Worm (Caenorhabditis elegans) whole organism, L4 larva: ENCODE measurements around the gene tag-153.

Experiments
- F44E2.7 ChIP-seq: fragments of 200-800 bp; sonication (Bioruptor generic); IDR thresholded peaks from 2 replicates; pipeline ENCODE4 v2.1.2; 2022; ENCODE audit warnings: missing genetic modification characterization, missing compliant biosample characterization
- T20F7.1 ChIP-seq: fragments of 200-800 bp; sonication (Bioruptor generic); optimal IDR thresholded peaks from 2 replicates; lab custom pipeline; 2018; ENCODE audit warnings: mild to moderate bottlenecking, missing genetic modification characterization, missing compliant biosample characterization
- Y105C5A.15 ChIP-seq: fragments of 200-800 bp; sonication (Bioruptor generic); IDR thresholded peaks from 2 replicates; pipeline ENCODE4 v1.3.6; 2022; ENCODE audit warnings: missing genetic modification characterization, missing compliant biosample characterization
- aha-1 ChIP-seq: fragments of 150-350 bp; peaks from one replicate; lab custom pipeline; 2014; ENCODE audit warnings: missing biosample characterization, missing genetic modification characterization
- aly-2 ChIP-seq: sonication (generic microtip); optimal IDR thresholded peaks from 2 replicates; lab custom pipeline; 2018; ENCODE audit warnings: missing biosample characterization, missing genetic modification characterization
- ama-1 ChIP-seq: fragments of 150-350 bp; optimal IDR thresholded peaks from 2 replicates; lab custom pipeline; 2014; ENCODE audit warnings: inconsistent platforms, mixed read lengths
- ceh-20 ChIP-seq: fragments of 200-800 bp; sonication (Bioruptor generic); IDR thresholded peaks from 2 replicates; pipeline ENCODE4 v1.3.6; 2022; ENCODE audit warnings: missing genetic modification reagents, missing genetic modification characterization, missing compliant biosample characterization
- ceh-82 ChIP-seq: sonication (generic microtip); optimal IDR thresholded peaks from 2 replicates; lab custom pipeline; 2017; ENCODE audit warnings: missing biosample characterization, missing genetic modification characterization
- ctbp-1 ChIP-seq: fragments of 200-800 bp; sonication (Bioruptor generic); IDR thresholded peaks from 2 replicates; pipeline ENCODE4 v1.3.6; 2022; ENCODE audit warnings: missing genetic modification reagents, missing genetic modification characterization, missing compliant biosample characterization
- daf-16 ChIP-seq, 3 experiments: sonication (generic microtip); optimal IDR thresholded peaks; 2 replicates each; lab custom pipeline; 2016 to 2017; ENCODE audit warnings: missing genetic modification characterization in 3 of 3, missing genetic modification reagents in 3 of 3, mild to moderate bottlenecking in 2 of 3, missing compliant biosample characterization in 2 of 3, missing biosample characterization in 1 of 3, moderate library complexity in 1 of 3
- dmd-6 ChIP-seq: fragments of 200-800 bp; sonication (Bioruptor generic); IDR thresholded peaks from 2 replicates; pipeline ENCODE4 v1.3.6; 2022; ENCODE audit warnings: missing genetic modification reagents, missing genetic modification characterization, missing compliant biosample characterization
- dmd-8 ChIP-seq: fragments of 200-800 bp; sonication (Bioruptor generic); IDR thresholded peaks from 2 replicates; pipeline ENCODE4 v1.3.6; 2022; ENCODE audit warnings: missing genetic modification characterization, missing compliant biosample characterization
- dve-1 ChIP-seq: sonication (generic microtip); optimal IDR thresholded peaks from 2 replicates; lab custom pipeline; 2017; ENCODE audit warnings: antibody characterized with exemption, mild to moderate bottlenecking, missing genetic modification characterization, missing compliant biosample characterization; ENCODE audit not compliant: insufficient read depth
- egl-27 ChIP-seq: sonication (generic microtip); optimal IDR thresholded peaks from 3 replicates; lab custom pipeline; 2017; ENCODE audit warnings: missing biosample characterization, missing genetic modification reagents, missing genetic modification characterization
- fkh-10 ChIP-seq: fragments of 150-350 bp; optimal IDR thresholded peaks from 2 replicates; lab custom pipeline; 2014; ENCODE audit warnings: missing biosample characterization, missing genetic modification reagents, missing genetic modification characterization
- hif-1 ChIP-seq, 2 experiments: sonication (generic microtip); optimal IDR thresholded peaks; 2 replicates each; lab custom pipeline; 2016 to 2017; ENCODE audit warnings: missing compliant biosample characterization in 2 of 2, missing genetic modification characterization in 2 of 2, missing genetic modification reagents in 2 of 2, missing genotype in 2 of 2, mild to moderate bottlenecking in 1 of 2
- hlh-30 ChIP-seq: sonication (generic microtip); optimal IDR thresholded peaks from 2 replicates; lab custom pipeline; 2017; ENCODE audit warnings: antibody characterized with exemption, mild to moderate bottlenecking, missing genetic modification characterization, missing compliant biosample characterization; ENCODE audit not compliant: insufficient read depth
- jun-1 ChIP-seq: fragments of 150-350 bp; optimal IDR thresholded peaks from 2 replicates; lab custom pipeline; 2014; ENCODE audit warnings: missing biosample characterization, missing genetic modification reagents, missing genetic modification characterization
- lin-15B ChIP-seq: fragments of 150-350 bp; sonication (generic microtip); optimal IDR thresholded peaks from 3 replicates; lab custom pipeline; 2014; ENCODE audit warnings: missing biosample characterization, missing genetic modification characterization
- lin-38 ChIP-seq: fragments of 200-800 bp; sonication (Bioruptor generic); IDR thresholded peaks from 2 replicates; pipeline ENCODE4 v1.3.6; 2022; ENCODE audit warnings: missing genetic modification reagents, missing genetic modification characterization, missing compliant biosample characterization
- madf-5 ChIP-seq, 2 experiments: fragments of 200-800 bp; sonication (Bioruptor generic); IDR thresholded peaks; 2 replicates each; pipeline ENCODE4 v1.3.6; 2022; ENCODE audit warnings: missing compliant biosample characterization in 2 of 2, missing genetic modification characterization in 2 of 2
- mdl-1 ChIP-seq, 2 experiments: fragments of 150-350 bp in 1 of 2; sonication (generic microtip) in 1 of 2; optimal IDR thresholded peaks; 2 replicates each; lab custom pipeline; 2014 to 2017; ENCODE audit warnings: missing biosample characterization in 2 of 2, missing genetic modification characterization in 2 of 2
- mep-1 ChIP-seq: fragments of 150-350 bp; sonication (generic microtip); optimal IDR thresholded peaks from 3 replicates; lab custom pipeline; 2014; ENCODE audit warnings: missing biosample characterization, missing genetic modification characterization
- mes-2 ChIP-seq: sonication (generic microtip); optimal IDR thresholded peaks from 2 replicates; lab custom pipeline; 2016; ENCODE audit warnings: missing genotype, mild to moderate bottlenecking, missing genetic modification characterization, missing compliant biosample characterization; ENCODE audit not compliant: poor library complexity, severe bottlenecking
- nhr-11 ChIP-seq: fragments of 150-350 bp; optimal IDR thresholded peaks from 2 replicates; lab custom pipeline; 2014; ENCODE audit warnings: missing biosample characterization, missing genetic modification characterization
- nhr-28 ChIP-seq: fragments of 150-350 bp; optimal IDR thresholded peaks from 2 replicates; lab custom pipeline; 2014; ENCODE audit warnings: missing biosample characterization, missing genetic modification characterization
- nhr-48 ChIP-seq: sonication (generic microtip); optimal IDR thresholded peaks from 2 replicates; lab custom pipeline; 2016; ENCODE audit warnings: mild to moderate bottlenecking, missing genetic modification characterization, missing compliant biosample characterization
- pha-4 ChIP-seq, 2 experiments: fragments of 150-350 bp in 1 of 2; fragments of 200-800 bp in 1 of 2; sonication (Bioruptor generic) in 1 of 2; IDR thresholded peaks in 1 of 2; optimal IDR thresholded peaks in 1 of 2; 2 replicates each; pipeline versions ENCODE4 v1.3.6 to Lab custom; 2014 to 2022; ENCODE audit warnings: missing genetic modification characterization in 2 of 2, missing genetic modification reagents in 2 of 2, missing biosample characterization in 1 of 2, missing compliant biosample characterization in 1 of 2
- pqm-1 ChIP-seq: sonication (generic microtip); optimal IDR thresholded peaks from 2 replicates; lab custom pipeline; 2017; ENCODE audit warnings: missing biosample characterization, missing genetic modification characterization
- rbr-2 ChIP-seq: sonication (generic microtip); optimal IDR thresholded peaks from 2 replicates; lab custom pipeline; 2016; ENCODE audit warnings: missing genotype, missing genetic modification characterization, missing compliant biosample characterization
- spr-1 ChIP-seq: sonication (generic microtip); optimal IDR thresholded peaks from 2 replicates; lab custom pipeline; 2016; ENCODE audit warnings: mild to moderate bottlenecking, missing genetic modification characterization, missing compliant biosample characterization
- spr-3 ChIP-seq: fragments of 200-800 bp; sonication (Bioruptor generic); optimal IDR thresholded peaks from 2 replicates; lab custom pipeline; 2018; ENCODE audit warnings: mild to moderate bottlenecking, missing genetic modification characterization, missing compliant biosample characterization
- unc-62 ChIP-seq, 3 experiments: fragments of 150-350 bp in 1 of 3; sonication (generic microtip); optimal IDR thresholded peaks in 2 of 3; peaks in 1 of 3; 1 replicate in 1 of 3; 2 replicates in 2 of 3; lab custom pipeline; 2014 to 2017; ENCODE audit warnings: missing biosample characterization in 3 of 3, missing genetic modification characterization in 3 of 3, missing genetic modification reagents in 3 of 3, missing genotype in 1 of 3
- zfp-3 ChIP-seq: fragments of 200-800 bp; sonication (Bioruptor generic); conservative IDR thresholded peaks from 2 replicates; pipeline ENCODE4 v1.3.6; 2022; ENCODE audit warnings: missing genetic modification reagents, missing genetic modification characterization, missing compliant biosample characterization
- ztf-7 ChIP-seq: fragments of 150-350 bp; optimal IDR thresholded peaks from 2 replicates; lab custom pipeline; 2014; ENCODE audit warnings: missing biosample characterization, missing genetic modification characterization

Gene tag-153

ce11 chrV:9329245-9329979 lies 6.5 kb downstream of the tag-153 start:
- TF ChIP-seq daf-16 (GFP tag; optimal IDR thresholded peaks at IDR 0.05; lab: Kevin White, UChicago) (no peak), daf-16 (tag; optimal IDR thresholded peaks at IDR 0.05; lab: Kevin White, UChicago) (peak; percentile 74), spr-3 (GFP tag; lab: Kevin White, UChicago) (no peak), hlh-30 (tag; lab: Kevin White, UChicago) (peak; percentile 8), dmd-8 (GFP tag; lab: Robert Waterston, UW) (no peak), rbr-2 (tag; lab: Kevin White, UChicago) (no peak), fkh-10 (GFP tag; lab: Kevin White, UChicago) (no peak), ama-1 (lab: Kevin White, UChicago) (no peak), nhr-28 (tag; lab: Kevin White, UChicago) (peak; percentile 97), mes-2 (peak; percentile 0), aha-1 (peak; percentile 46)

- TF ChIP-seq nhr-11 = peak; percentile 20
- peak in 1 of 2 experiments; percentile 37 for TF ChIP-seq unc-62 (GFP tag; optimal IDR thresholded peaks at IDR 0.05 in 1 of 2; lab: Kevin White, UChicago)
- TF ChIP-seq unc-62 (tag; optimal IDR thresholded peaks at IDR 0.05; lab: Kevin White, UChicago) = no peak
- peak; percentile 29 for TF ChIP-seq dmd-6 (GFP tag; lab: Robert Waterston, UW)
- TF ChIP-seq pha-4 (GFP tag; IDR thresholded peaks at IDR 0.05; lab: Robert Waterston, UW) = no peak
- TF ChIP-seq pha-4 (tag; optimal IDR thresholded peaks at IDR 0.05; lab: Kevin White, UChicago) = peak; percentile 77
- TF ChIP-seq ctbp-1 (GFP tag; lab: Robert Waterston, UW) = no peak
- no peak for TF ChIP-seq egl-27 (tag; lab: Kevin White, UChicago)
- peak; percentile 95 for TF ChIP-seq aha-1
- peak; percentile 3 for TF ChIP-seq nhr-28 (tag; lab: Kevin White, UChicago)
- TF ChIP-seq daf-16 (GFP tag; optimal IDR thresholded peaks at IDR 0.05; lab: Kevin White, UChicago) = no peak
- TF ChIP-seq daf-16 (tag; optimal IDR thresholded peaks at IDR 0.05; lab: Kevin White, UChicago) = peak; percentile 40
Observed at ce11 chrV:9332611-9333315, 9.9 kb downstream of the tag-153 start.

- no peak for TF ChIP-seq jun-1 (tag; lab: Kevin White, UChicago)
- TF ChIP-seq aha-1 = peak; percentile 82
- TF ChIP-seq nhr-28 (tag; lab: Kevin White, UChicago) = peak; percentile 64
- peak; percentile 13 for TF ChIP-seq mep-1 (tag; lab: Kevin White, UChicago)
- peak; percentile 28 for TF ChIP-seq mes-2
- no peak for TF ChIP-seq daf-16 (GFP tag; optimal IDR thresholded peaks at IDR 0.05; lab: Kevin White, UChicago)
- peak; percentile 34 for TF ChIP-seq daf-16 (tag; optimal IDR thresholded peaks at IDR 0.05; lab: Kevin White, UChicago)
- peak in 1 of 2 experiments; percentile 10 for TF ChIP-seq mdl-1 (tag; optimal IDR thresholded peaks at IDR 0.05; lab: Kevin White, UChicago)
- peak in 1 of 2 experiments; percentile 36 for TF ChIP-seq unc-62 (GFP tag; optimal IDR thresholded peaks at IDR 0.05 in 1 of 2; lab: Kevin White, UChicago)
- no peak for TF ChIP-seq unc-62 (tag; optimal IDR thresholded peaks at IDR 0.05; lab: Kevin White, UChicago)
- TF ChIP-seq Y105C5A.15 (GFP tag; lab: Robert Waterston, UW) = no peak
- TF ChIP-seq dmd-6 (GFP tag; lab: Robert Waterston, UW) = peak; percentile 31; the same call in 1 of the 2 replicates
- peak; percentile 30 for TF ChIP-seq hlh-30 (tag; lab: Kevin White, UChicago)
Observed at ce11 chrV:9333316-9334048, 10.6 kb downstream of the tag-153 start, which contains the start of gene acl-14. TSS of gene acl-14 (minus strand) at chrV:9333631.

DNA sequence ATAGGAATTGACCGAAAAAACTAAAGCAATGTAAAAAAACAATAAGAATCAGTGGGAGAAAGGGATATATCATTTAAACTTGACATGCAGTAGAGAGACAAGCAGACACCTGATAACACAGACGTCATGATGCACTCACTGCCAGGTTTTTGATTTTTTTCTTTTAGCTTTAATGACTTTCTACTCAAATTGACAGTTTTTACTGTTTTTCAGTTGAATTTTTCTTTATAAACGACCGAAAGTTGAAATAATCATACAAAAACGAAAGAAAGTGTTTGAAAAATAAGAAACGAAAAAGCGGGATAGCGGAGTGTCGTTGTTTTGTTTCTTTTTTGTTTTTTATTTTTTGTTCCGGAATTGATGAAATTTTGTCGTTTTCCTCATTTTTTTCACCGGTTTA lies 11.3 kb downstream of the tag-153 start, which contains the start of gene ucp-4:
Gene ucp-4 (plus strand): TSS at position 83 of the 400 bp plus-strand sequence.
- TF ChIP-seq daf-16 (GFP tag; optimal IDR thresholded peaks at IDR 0.05; lab: Kevin White, UChicago) (no peak), daf-16 (tag; optimal IDR thresholded peaks at IDR 0.05; lab: Kevin White, UChicago) (peak; percentile 20), spr-1 (tag; lab: Kevin White, UChicago) (no peak), nhr-48 (tag; lab: Kevin White, UChicago) (no peak), lin-15B (tag; lab: Kevin White, UChicago) (no peak), F44E2.7 (GFP tag; lab: Robert Waterston, UW) (no peak), nhr-28 (tag; lab: Kevin White, UChicago) (peak; percentile 4), spr-3 (GFP tag; lab: Kevin White, UChicago) (no peak), zfp-3 (GFP tag; lab: Robert Waterston, UW) (no peak), madf-5 (GFP tag; IDR thresholded peaks at IDR 0.05; lab: Robert Waterston, UW) (no peak), lin-38 (GFP tag; lab: Robert Waterston, UW) (no peak), aly-2 (tag; lab: Kevin White, UChicago) (no peak), hif-1 (tag; optimal IDR thresholded peaks at IDR 0.05; lab: Kevin White, UChicago) (no peak), dmd-6 (GFP tag; lab: Robert Waterston, UW) (peak; percentile 75), dve-1 (tag; lab: Kevin White, UChicago) (peak; percentile 8), T20F7.1 (GFP tag; lab: Kevin White, UChicago) (peak; percentile 85), mdl-1 (tag; optimal IDR thresholded peaks at IDR 0.05; lab: Kevin White, UChicago) (no peak), ztf-7 (no peak), pqm-1 (no peak), pha-4 (GFP tag; IDR thresholded peaks at IDR 0.05; lab: Robert Waterston, UW) (no peak), pha-4 (tag; optimal IDR thresholded peaks at IDR 0.05; lab: Kevin White, UChicago) (no peak), ceh-82 (no peak), ceh-20 (GFP tag; lab: Robert Waterston, UW) (peak; percentile 62; the same call in 1 of the 2 replicates)
